Fruit fly (Drosophila melanogaster): ENCODE data around the gene PIG-P.

PIG-P gene

DNA sequence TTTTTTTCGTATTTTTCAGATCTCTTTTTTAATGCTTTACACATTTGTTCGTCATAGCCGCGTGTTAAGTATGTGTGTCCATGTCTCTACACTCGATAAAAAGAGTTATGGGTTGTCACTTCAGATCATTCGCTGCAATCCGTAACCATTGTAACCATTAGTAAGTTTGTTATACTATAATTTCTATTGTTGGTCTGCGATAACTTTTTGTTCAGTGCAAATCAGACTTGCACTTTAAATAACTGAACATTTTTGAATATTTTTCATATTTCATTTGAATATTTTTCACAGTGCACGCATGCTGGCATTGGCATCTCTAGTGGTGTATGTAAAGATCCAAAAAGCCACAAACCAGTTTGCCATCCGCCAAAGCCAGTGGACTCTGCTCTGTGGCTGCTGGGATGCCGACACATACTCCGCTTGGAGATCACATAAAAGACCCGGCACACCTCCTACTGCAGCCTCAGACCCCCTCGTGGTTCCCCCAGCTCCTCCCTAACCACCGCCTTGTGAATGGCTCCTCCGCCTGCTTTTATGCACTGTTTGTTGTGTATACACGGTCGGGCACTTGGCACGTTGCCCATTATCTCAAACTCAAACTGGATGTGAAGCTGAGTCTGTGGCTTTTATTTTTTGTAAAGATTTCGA, 49.0 kb downstream of the PIG-P start (continued):
- no peak for TF ChIP-seq Dfd (GFP tag; optimal IDR thresholded peaks at IDR 0.05)
- 0 out of 2 replicates have a peak, but pooled peaks have one; percentile 24 for TF ChIP-seq toy (GFP tag; IDR thresholded peaks at IDR 0.05)
- peak; percentile 69 for TF ChIP-seq CG10431 (GFP tag; optimal IDR thresholded peaks at IDR 0.05)
- TF ChIP-seq vfl (GFP tag; optimal IDR thresholded peaks at IDR 0.05), result peak; percentile 69
- no peak for TF ChIP-seq Scr (GFP tag; IDR thresholded peaks at IDR 0.05; ENCODE audit: partially characterized antibody)
- peak; percentile 69 for TF ChIP-seq CG5180 (GFP tag; optimal IDR thresholded peaks at IDR 0.05)
- TF ChIP-seq pita (GFP tag; optimal IDR thresholded peaks at IDR 0.05), result no peak
- TF ChIP-seq CG1529 (GFP tag; optimal IDR thresholded peaks at IDR 0.05), result peak; percentile 80
- peak; percentile 81 for TF ChIP-seq Gug (GFP tag; IDR thresholded peaks at IDR 0.05)
- peak; percentile 80 for TF ChIP-seq CG34422 (GFP tag; IDR thresholded peaks at IDR 0.05)
- TF ChIP-seq CG11456 (GFP tag; IDR thresholded peaks at IDR 0.05), result peak; percentile 65; the same call in 1 of the 3 replicates
- peak; percentile 89 for TF ChIP-seq chn (GFP tag; optimal IDR thresholded peaks at IDR 0.05)
- peak in 1 of 2 experiments; percentile 75 for TF ChIP-seq Hr78 (GFP tag; optimal IDR thresholded peaks at IDR 0.05)
- TF ChIP-seq exex (tag; optimal IDR thresholded peaks at IDR 0.05), result peak; percentile 17
- peak; percentile 64 for TF ChIP-seq zen (tag; optimal IDR thresholded peaks at IDR 0.05)
- peak; percentile 76 for TF ChIP-seq CG10462 (GFP tag; optimal IDR thresholded peaks at IDR 0.05)
- peak; percentile 73 for TF ChIP-seq CG1024 (GFP tag; IDR thresholded peaks at IDR 0.05)
- TF ChIP-seq Aef1 (GFP tag; IDR thresholded peaks at IDR 0.05), result peak; percentile 81
- peak; percentile 85 for TF ChIP-seq ttk (GFP tag; IDR thresholded peaks at IDR 0.05)
- TF ChIP-seq CG15269 (tag; optimal IDR thresholded peaks at IDR 0.05), result peak; percentile 88
- TF ChIP-seq dimm (GFP tag; IDR thresholded peaks at IDR 0.05), result peak; percentile 61
- TF ChIP-seq CG31441 (GFP tag; IDR thresholded peaks at IDR 0.05), result peak; percentile 93
- peak; percentile 50 for TF ChIP-seq sima (GFP tag; optimal IDR thresholded peaks at IDR 0.05)
- peak; percentile 78 for TF ChIP-seq salm (tag; optimal IDR thresholded peaks at IDR 0.05)
- TF ChIP-seq CG7839 (tag; optimal IDR thresholded peaks at IDR 0.05), result peak; percentile 93
- TF ChIP-seq CG12236 (GFP tag; optimal IDR thresholded peaks at IDR 0.05), result peak; percentile 66
- TF ChIP-seq CG12942 (GFP tag; optimal IDR thresholded peaks at IDR 0.05), result peak; percentile 83
- no peak for TF ChIP-seq HLH4C (GFP tag; IDR thresholded peaks at IDR 0.05; ENCODE audit: partially characterized antibody)
- TF ChIP-seq CG30403 (GFP tag; optimal IDR thresholded peaks at IDR 0.05), result peak; percentile 92
- peak; percentile 73 for TF ChIP-seq CG15011 (GFP tag; optimal IDR thresholded peaks at IDR 0.05)
- peak; percentile 76 for TF ChIP-seq CG13296 (GFP tag; optimal IDR thresholded peaks at IDR 0.05)
- 0 out of 2 replicates have a peak, but pooled peaks have one; percentile 7 for TF ChIP-seq Dip2 (GFP tag; IDR thresholded peaks at IDR 0.05)
- peak; percentile 69 for TF ChIP-seq cato (GFP tag; optimal IDR thresholded peaks at IDR 0.05; ENCODE audit: borderline replicate concordance)
- TF ChIP-seq Doc2 (GFP tag; IDR thresholded peaks at IDR 0.05), result 0 out of 2 replicates have a peak, but pooled peaks have one; percentile 29
- TF ChIP-seq fd96Cb (tag; optimal IDR thresholded peaks at IDR 0.05), result peak; percentile 87
- no peak for TF ChIP-seq yki (optimal IDR thresholded peaks at IDR 0.05)
- TF ChIP-seq Spps (tag; optimal IDR thresholded peaks at IDR 0.05), result peak; percentile 86
- no peak for TF ChIP-seq lov (optimal IDR thresholded peaks at IDR 0.05)
- TF ChIP-seq lov (GFP tag; IDR thresholded peaks at IDR 0.05), result peak; percentile 69; the same call in 1 of the 3 replicates
- peak; percentile 74 for TF ChIP-seq dm (GFP tag; optimal IDR thresholded peaks at IDR 0.05)
- peak; percentile 62 for TF ChIP-seq CG15696 (tag; optimal IDR thresholded peaks at IDR 0.05)
- peak; percentile 91 for TF ChIP-seq CG2678 (tag; optimal IDR thresholded peaks at IDR 0.05)
- TF ChIP-seq Adf1 (GFP tag; IDR thresholded peaks at IDR 0.05), result no peak
- peak; percentile 72 for TF ChIP-seq CG16815 (GFP tag; optimal IDR thresholded peaks at IDR 0.05)
- peak; percentile 54 for TF ChIP-seq CG13123 (GFP tag; optimal IDR thresholded peaks at IDR 0.05)
- peak; percentile 92 for TF ChIP-seq Xrp1 (GFP tag; IDR thresholded peaks at IDR 0.05)
- no peak for TF ChIP-seq Doc3 (GFP tag; IDR thresholded peaks at IDR 0.05; ENCODE audit: partially characterized antibody)
- TF ChIP-seq psq (GFP tag; optimal IDR thresholded peaks at IDR 0.05), result peak; percentile 69
- TF ChIP-seq Dip3 (GFP tag; optimal IDR thresholded peaks at IDR 0.05), result peak; percentile 84
- peak; percentile 90 for TF ChIP-seq sisA (GFP tag; IDR thresholded peaks at IDR 0.05)

All from whole organism, embryonic.